Worm (Caenorhabditis elegans): Measurements from ENCODE around the gene ptr-22.
A peak's percentile ranks its signal among the peaks of the same experiment; 100 is the strongest.

Gene ptr-22

DNA sequence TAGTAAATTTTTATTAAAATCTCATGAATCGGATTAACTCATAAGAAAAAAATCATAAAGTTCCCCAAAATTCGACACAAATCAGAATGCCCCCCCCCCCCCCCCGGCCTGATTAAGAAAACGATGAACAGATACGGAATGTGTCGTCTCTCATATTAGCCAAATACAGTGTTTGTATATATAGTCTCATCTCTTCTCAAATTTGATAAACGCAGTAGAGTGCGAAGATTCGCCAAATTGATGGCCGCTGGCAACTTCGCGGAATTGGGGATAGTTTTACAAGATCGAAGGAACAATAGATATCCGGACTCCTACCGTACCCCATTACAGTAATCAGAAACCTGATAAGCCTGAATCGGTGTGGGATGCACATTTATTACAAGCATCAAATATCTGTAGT is 6.4 kb upstream of the ptr-22 start:
- peak; percentile 56 for TF ChIP-seq aha-1 (tag)
- TF ChIP-seq saeg-2 (GFP tag; IDR thresholded peaks at IDR 0.05): no peak

DNA sequence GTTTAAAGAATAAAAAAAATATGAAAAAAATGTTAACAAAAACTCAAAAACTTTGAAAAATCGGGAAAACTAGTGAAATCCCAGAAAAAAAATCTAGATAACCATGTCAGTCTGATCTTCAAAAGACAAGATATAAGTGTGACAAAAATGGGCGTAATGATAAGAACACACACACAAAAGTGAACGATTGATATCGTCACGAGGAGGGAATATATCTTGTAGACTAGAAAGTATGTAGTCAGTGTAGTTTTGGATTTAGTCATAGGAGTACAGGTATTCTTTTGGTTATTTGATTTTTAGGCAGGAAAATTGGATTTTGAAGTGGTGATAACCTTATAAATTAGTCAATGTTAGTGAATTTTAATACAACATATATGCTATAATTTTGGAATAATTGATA is 3.4 kb upstream of the ptr-22 start:
- no peak for TF ChIP-seq aly-2 (tag; optimal IDR thresholded peaks at IDR 0.05)
- no peak for TF ChIP-seq nhr-6 (tag; optimal IDR thresholded peaks at IDR 0.05)
- peak in 1 of 2 experiments; percentile 23 for TF ChIP-seq mdl-1 (tag; optimal IDR thresholded peaks at IDR 0.05)
- no peak for TF ChIP-seq pqm-1 (tag; optimal IDR thresholded peaks at IDR 0.05)
- no peak for TF ChIP-seq lin-13 (GFP tag; optimal IDR thresholded peaks at IDR 0.05)
- TF ChIP-seq hif-1 (tag; optimal IDR thresholded peaks at IDR 0.05): no peak
- TF ChIP-seq F44E2.7 (GFP tag; IDR thresholded peaks at IDR 0.05): no peak
- TF ChIP-seq nhr-42 (GFP tag; IDR thresholded peaks at IDR 0.05): no peak
- TF ChIP-seq nhr-77 (tag; optimal IDR thresholded peaks at IDR 0.05): peak; percentile 18
- no peak for TF ChIP-seq dmd-6 (GFP tag; IDR thresholded peaks at IDR 0.05)
- peak; percentile 40 for TF ChIP-seq hlh-30 (tag; optimal IDR thresholded peaks at IDR 0.05; ENCODE audit: insufficient read depth)
- TF ChIP-seq nhr-28 (tag; optimal IDR thresholded peaks at IDR 0.05): peak; percentile 99
- no peak for TF ChIP-seq ama-1 (optimal IDR thresholded peaks at IDR 0.05)
- no peak for TF ChIP-seq dmd-9 (GFP tag; IDR thresholded peaks at IDR 0.05)
- no peak for TF ChIP-seq D1046.2 (GFP tag; IDR thresholded peaks at IDR 0.05)
- no peak for TF ChIP-seq egl-27 (tag; optimal IDR thresholded peaks at IDR 0.05)
- no peak for TF ChIP-seq zag-1 (tag; optimal IDR thresholded peaks at IDR 0.05)

DNA sequence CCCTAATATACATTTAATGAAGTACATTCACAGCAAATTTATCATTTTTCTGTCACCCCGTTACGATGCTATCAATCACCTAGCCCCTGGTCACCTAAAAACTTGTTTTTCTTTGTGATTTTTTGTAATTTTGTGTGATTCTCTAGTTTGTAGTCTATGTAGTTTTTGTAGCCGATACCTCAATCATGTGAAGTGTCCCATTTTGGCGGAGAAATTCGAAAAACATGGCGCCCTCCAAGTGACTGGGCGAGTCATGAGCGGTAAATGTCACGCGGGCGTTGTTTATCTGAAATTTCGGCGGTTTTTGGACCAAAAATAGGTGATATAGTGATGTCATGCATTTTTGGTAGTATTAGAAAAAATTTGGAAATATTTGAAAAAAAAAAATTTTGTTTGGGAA is 431 bp downstream of the ptr-22 start:
- TF ChIP-seq aha-1 (tag) (peak; percentile 62), nhr-28 (tag; optimal IDR thresholded peaks at IDR 0.05) (peak; percentile 86), fos-1 (tag; optimal IDR thresholded peaks at IDR 0.05) (no peak), zip-2 (tag; optimal IDR thresholded peaks at IDR 0.05) (no peak), hlh-30 (tag; optimal IDR thresholded peaks at IDR 0.05; ENCODE audit: insufficient read depth) (peak; percentile 42), jun-1 (tag; optimal IDR thresholded peaks at IDR 0.05) (no peak)

DNA sequence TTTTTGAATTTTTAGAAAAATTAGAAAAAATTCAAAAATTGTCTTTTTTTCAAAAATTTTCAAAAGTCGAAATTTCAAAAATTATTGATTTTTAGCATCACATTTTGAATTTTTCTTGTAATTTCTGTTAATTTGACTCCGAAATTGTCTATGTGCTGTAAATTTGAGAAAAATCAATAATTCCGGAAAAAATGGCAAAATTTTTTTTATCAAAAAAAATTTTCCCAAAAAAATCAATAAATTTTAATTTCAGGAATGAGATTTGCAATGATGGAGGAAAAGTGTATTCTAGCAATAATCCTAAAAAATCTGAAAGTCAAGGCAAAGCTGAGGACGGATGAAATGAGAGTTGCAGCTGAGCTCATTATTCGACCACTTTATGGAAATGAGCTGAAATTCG is 13.8 kb downstream of the ptr-22 start:
- TF ChIP-seq mes-2 (tag; optimal IDR thresholded peaks at IDR 0.05; ENCODE audit: poor library complexity, severe bottlenecking) (no peak), nhr-25 (tag; optimal IDR thresholded peaks at IDR 0.05; ENCODE audit: borderline replicate concordance, insufficient read depth) (no peak), ceh-28 (tag; optimal IDR thresholded peaks at IDR 0.05) (peak; percentile 7), F44E2.7 (GFP tag; IDR thresholded peaks at IDR 0.05) (no peak)

DNA sequence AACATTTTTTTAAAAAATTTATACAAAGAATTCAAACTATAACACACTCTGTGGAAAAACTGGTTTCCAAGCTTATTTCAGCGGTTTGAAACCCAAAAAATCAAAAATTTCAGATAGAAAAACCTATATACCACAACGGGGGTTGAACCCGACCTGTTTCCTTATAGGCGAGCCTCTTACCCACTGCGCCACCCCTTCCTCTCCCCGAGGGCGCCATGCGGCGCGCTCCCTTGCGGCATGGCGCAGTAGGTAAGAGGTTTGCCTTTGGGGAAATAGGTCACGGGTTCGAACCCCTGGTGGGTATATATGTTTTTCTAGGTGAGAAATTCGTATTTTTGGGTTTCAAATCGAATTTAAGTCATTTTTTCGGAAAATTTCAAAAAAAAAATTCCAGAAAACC is 18.1 kb downstream of the ptr-22 start:
- TF ChIP-seq F37D6.2 (tag; optimal IDR thresholded peaks at IDR 0.05): no peak
- no peak for TF ChIP-seq ZK337.2 (GFP tag; IDR thresholded peaks at IDR 0.05)
- 0 out of 2 replicates have a peak, but pooled peaks have one; percentile 33 for TF ChIP-seq vab-7 (GFP tag; IDR thresholded peaks at IDR 0.05)
- TF ChIP-seq pha-4 (GFP tag; IDR thresholded peaks at IDR 0.05): no peak
- no peak for TF ChIP-seq pha-4 (tag; optimal IDR thresholded peaks at IDR 0.05)
- 0 out of 2 replicates have a peak, but pooled peaks have one; percentile 52 for TF ChIP-seq F26F4.8 (GFP tag; conservative IDR thresholded peaks at IDR 0.05)
- TF ChIP-seq madf-5 (GFP tag; IDR thresholded peaks at IDR 0.05): no peak
- TF ChIP-seq nhr-25 (tag; optimal IDR thresholded peaks at IDR 0.05; ENCODE audit: borderline replicate concordance, insufficient read depth): no peak
- TF ChIP-seq mdt-29 (GFP tag; IDR thresholded peaks at IDR 0.05): no peak
- TF ChIP-seq set-16 (GFP tag; IDR thresholded peaks at IDR 0.05): peak; percentile 61
- TF ChIP-seq fos-1 (tag; optimal IDR thresholded peaks at IDR 0.05): no peak
- no peak for TF ChIP-seq skn-1 (tag; optimal IDR thresholded peaks at IDR 0.05)
- no peak for TF ChIP-seq gei-8 (GFP tag; optimal IDR thresholded peaks at IDR 0.05)
- TF ChIP-seq daf-19 (GFP tag; conservative IDR thresholded peaks at IDR 0.05): no peak
- no peak for TF ChIP-seq Y48G9A.11 (GFP tag; IDR thresholded peaks at IDR 0.05)
- TF ChIP-seq tra-1 (GFP tag; IDR thresholded peaks at IDR 0.05): no peak
- 0 out of 2 replicates have a peak, but pooled peaks have one; percentile 45 for TF ChIP-seq dmd-9 (GFP tag; IDR thresholded peaks at IDR 0.05)
- no peak for TF ChIP-seq ces-1 (GFP tag; optimal IDR thresholded peaks at IDR 0.05)
- TF ChIP-seq ctbp-1 (GFP tag; IDR thresholded peaks at IDR 0.05): no peak
- no peak for TF ChIP-seq spr-3 (GFP tag; optimal IDR thresholded peaks at IDR 0.05)
- no peak for TF ChIP-seq lin-39 (tag; optimal IDR thresholded peaks at IDR 0.05)
